Fruit fly (Drosophila melanogaster) whole organism, embryonic: Measurements from ENCODE around the gene Sfp87B.
A peak's percentile ranks its signal among the peaks of the same experiment; 100 is the strongest.

Experiments used
- Abd-B ChIP-seq: fragments of 200-800 bp; sonication (Bioruptor generic); optimal IDR thresholded peaks from 2 replicates; lab custom pipeline; 2018; ENCODE audit warnings: missing biosample characterization, mild to moderate bottlenecking, missing genetic modification characterization, moderate library complexity
- CG10147 ChIP-seq: fragments of 200-800 bp; sonication (Bioruptor generic); optimal IDR thresholded peaks from 2 replicates; lab custom pipeline; 2019; ENCODE audit warnings: missing biosample characterization, mild to moderate bottlenecking, missing genetic modification characterization, moderate library complexity
- CG1024 ChIP-seq: fragments of 200-800 bp; sonication (Bioruptor generic); IDR thresholded peaks from 2 replicates; pipeline ENCODE4 v1.3.6; 2022; ENCODE audit warnings: missing biosample characterization, missing genetic modification characterization
- CG10462 ChIP-seq: fragments of 200-800 bp; sonication (Bioruptor generic); optimal IDR thresholded peaks from 2 replicates; lab custom pipeline; 2016; ENCODE audit warnings: missing biosample characterization, missing genetic modification characterization
- CG16863 ChIP-seq: fragments of 200-800 bp; sonication (Bioruptor generic); optimal IDR thresholded peaks from 3 replicates; lab custom pipeline; 2016; ENCODE audit warnings: missing biosample characterization, missing genetic modification characterization
- CG31224 ChIP-seq: fragments of 200-800 bp; sonication (Bioruptor generic); IDR thresholded peaks from 2 replicates; pipeline ENCODE4 v1.3.6; 2022; ENCODE audit warnings: missing biosample characterization, missing genetic modification characterization
- CG33557 ChIP-seq: fragments of 200-800 bp; sonication (Bioruptor generic); optimal IDR thresholded peaks from 2 replicates; lab custom pipeline; 2019; ENCODE audit warnings: missing biosample characterization, mild to moderate bottlenecking, missing genetic modification characterization, moderate library complexity
- CG6765 ChIP-seq: fragments of 200-800 bp; sonication (Bioruptor generic); optimal IDR thresholded peaks from 3 replicates; lab custom pipeline; 2017; ENCODE audit warnings: missing biosample characterization, mild to moderate bottlenecking, missing genetic modification characterization
- CG7963 ChIP-seq: fragments of 200-800 bp; sonication (Bioruptor generic); IDR thresholded peaks from 3 replicates; pipeline ENCODE4 v1.3.6; 2022; ENCODE audit warnings: missing biosample characterization, missing genetic modification characterization; ENCODE audit not compliant: partially characterized antibody
- CG9215 ChIP-seq: fragments of 200-800 bp; sonication (Bioruptor generic); IDR thresholded peaks from 2 replicates; pipeline ENCODE4 v1.3.6; 2022; ENCODE audit warnings: missing biosample characterization, missing genetic modification characterization
- CG9817 ChIP-seq: fragments of 200-800 bp; sonication (Bioruptor generic); optimal IDR thresholded peaks from 2 replicates; lab custom pipeline; 2018; ENCODE audit warnings: missing biosample characterization, mild to moderate bottlenecking, missing genetic modification characterization, moderate library complexity
- Dbx ChIP-seq: fragments of 200-800 bp; sonication (Bioruptor generic); IDR thresholded peaks from 3 replicates; pipeline ENCODE4 v1.3.6; 2022; ENCODE audit warnings: missing biosample characterization, missing genetic modification characterization
- Deaf1 ChIP-seq: fragments of 200-800 bp; optimal IDR thresholded peaks from 3 replicates; lab custom pipeline; 2019; ENCODE audit warnings: missing biosample characterization, mild to moderate bottlenecking, missing genetic modification characterization, moderate library complexity
- Elba2 ChIP-seq: fragments of 200-800 bp; sonication (Bioruptor generic); optimal IDR thresholded peaks from 3 replicates; lab custom pipeline; 2016; ENCODE audit warnings: missing biosample characterization, missing genetic modification characterization
- HmgZ ChIP-seq: fragments of 200-800 bp; sonication (Bioruptor generic); optimal IDR thresholded peaks from 2 replicates; lab custom pipeline; 2018; ENCODE audit warnings: missing biosample characterization, mild to moderate bottlenecking, missing genetic modification characterization
- Hmx ChIP-seq: fragments of 200-800 bp; sonication (Bioruptor generic); optimal IDR thresholded peaks from 2 replicates; lab custom pipeline; 2016; ENCODE audit warnings: missing biosample characterization, missing genetic modification characterization
- Hsf ChIP-seq: fragments of 200-800 bp; sonication (Bioruptor generic); optimal IDR thresholded peaks from 3 replicates; lab custom pipeline; 2016; ENCODE audit warnings: missing biosample characterization, missing genetic modification characterization
- Jarid2 ChIP-seq: fragments of 200-800 bp; sonication (Bioruptor generic); optimal IDR thresholded peaks from 3 replicates; lab custom pipeline; 2017; ENCODE audit warnings: mild to moderate bottlenecking, missing biosample characterization, missing genetic modification reagents, missing genetic modification characterization
- Lhr ChIP-seq: fragments of 200-800 bp; sonication (Bioruptor generic); optimal IDR thresholded peaks from 3 replicates; lab custom pipeline; 2017; ENCODE audit warnings: mild to moderate bottlenecking, missing biosample characterization, missing genetic modification reagents, missing genetic modification characterization
- Lim3 ChIP-seq: fragments of 200-800 bp; sonication (Bioruptor generic); IDR thresholded peaks from 2 replicates; pipeline ENCODE4 v1.3.6; 2022; ENCODE audit warnings: missing biosample characterization, missing genetic modification characterization
- Max ChIP-seq: fragments of 200-800 bp; sonication (Bioruptor generic); optimal IDR thresholded peaks from 2 replicates; lab custom pipeline; 2016; ENCODE audit warnings: missing biosample characterization, mild to moderate bottlenecking, missing genetic modification characterization
- NK7.1 ChIP-seq: fragments of 200-800 bp; sonication (Bioruptor generic); optimal IDR thresholded peaks from 3 replicates; lab custom pipeline; 2016; ENCODE audit warnings: missing biosample characterization, missing genetic modification characterization
- Nf-YA ChIP-seq: fragments of 200-800 bp; sonication (Bioruptor generic); IDR thresholded peaks from 2 replicates; pipeline ENCODE4 v1.3.6; 2022; ENCODE audit warnings: missing biosample characterization, missing genetic modification characterization
- Nf-YC ChIP-seq: fragments of 200-800 bp; optimal IDR thresholded peaks from 3 replicates; lab custom pipeline; 2019; ENCODE audit warnings: missing biosample characterization, mild to moderate bottlenecking, missing genetic modification characterization, moderate library complexity
- Sry-δ ChIP-seq: fragments of 200-800 bp; sonication (Bioruptor generic); optimal IDR thresholded peaks from 2 replicates; lab custom pipeline; 2016; ENCODE audit warnings: missing biosample characterization, missing genetic modification characterization
- Trl ChIP-seq, 3 experiments: fragments of >200 bp in 2 of 3; fragments of 200-800 bp in 1 of 3; sonication (Bioruptor generic) in 1 of 3; optimal IDR thresholded peaks; 2 replicates in 1 of 3; 3 replicates in 2 of 3; lab custom pipeline; 2016 to 2017; ENCODE audit warnings: missing biosample characterization in 1 of 3, missing genetic modification characterization in 1 of 3
- abd-A ChIP-seq: fragments of 200-800 bp; sonication (Bioruptor generic); optimal IDR thresholded peaks from 3 replicates; lab custom pipeline; 2019; ENCODE audit warnings: missing biosample characterization, mild to moderate bottlenecking, missing genetic modification characterization, moderate library complexity
- aop ChIP-seq: fragments of 200-800 bp; sonication (Bioruptor generic); IDR thresholded peaks from 2 replicates; pipeline ENCODE4 v1.3.6; 2022; ENCODE audit warnings: missing biosample characterization, missing genetic modification characterization
- ap ChIP-seq: fragments of 200-800 bp; sonication (Bioruptor generic); IDR thresholded peaks from 2 replicates; pipeline ENCODE4 v1.3.6; 2022; ENCODE audit warnings: missing biosample characterization, missing genetic modification characterization
- ase ChIP-seq: fragments of 200-800 bp; sonication (Bioruptor generic); IDR thresholded peaks from 3 replicates; pipeline ENCODE4 v1.3.6; 2022; ENCODE audit warnings: missing biosample characterization, missing genetic modification characterization
- bbx ChIP-seq: fragments of 200-800 bp; sonication (Bioruptor generic); IDR thresholded peaks from 2 replicates; pipeline ENCODE4 v1.3.6; 2022; ENCODE audit warnings: missing biosample characterization, missing genetic modification characterization; ENCODE audit not compliant: partially characterized antibody
- chm ChIP-seq: fragments of 200-800 bp; sonication (Bioruptor generic); IDR thresholded peaks from 2 replicates; pipeline ENCODE4 v1.3.6; 2022; ENCODE audit warnings: missing biosample characterization, missing genetic modification characterization
- croc ChIP-seq: fragments of 200-800 bp; sonication (Bioruptor generic); conservative IDR thresholded peaks from 3 replicates; pipeline ENCODE4 v1.3.6; 2022; ENCODE audit warnings: missing biosample characterization, missing genetic modification characterization
- crol ChIP-seq: fragments of 200-800 bp; sonication (Bioruptor generic); IDR thresholded peaks from 2 replicates; pipeline ENCODE4 v1.3.6; 2022; ENCODE audit warnings: missing biosample characterization, missing genetic modification characterization
- ewg ChIP-seq: fragments of 200-800 bp; sonication (Bioruptor generic); optimal IDR thresholded peaks from 3 replicates; lab custom pipeline; 2017; ENCODE audit warnings: mild to moderate bottlenecking, missing biosample characterization, missing genetic modification reagents, missing genetic modification characterization
- gfzf ChIP-seq: fragments of 200-800 bp; sonication (Bioruptor generic); optimal IDR thresholded peaks from 2 replicates; lab custom pipeline; 2016; ENCODE audit warnings: missing biosample characterization, mild to moderate bottlenecking, missing genetic modification characterization, moderate library complexity
- kay ChIP-seq: fragments of 200-800 bp; sonication (Bioruptor generic); optimal IDR thresholded peaks from 2 replicates; lab custom pipeline; 2016; ENCODE audit warnings: missing biosample characterization, missing genetic modification characterization
- lov ChIP-seq, 2 experiments: fragments of 200-800 bp in 1 of 2; fragments of >200 bp in 1 of 2; sonication (Bioruptor generic) in 1 of 2; IDR thresholded peaks in 1 of 2; optimal IDR thresholded peaks in 1 of 2; 2 replicates in 1 of 2; 3 replicates in 1 of 2; pipeline versions ENCODE4 v1.3.6 to Lab custom; 2017 to 2022; ENCODE audit warnings: missing biosample characterization in 1 of 2, missing genetic modification characterization in 1 of 2
- nerfin-1 ChIP-seq: fragments of 200-800 bp; sonication (Bioruptor generic); optimal IDR thresholded peaks from 3 replicates; lab custom pipeline; 2019; ENCODE audit warnings: missing biosample characterization, mild to moderate bottlenecking, missing genetic modification characterization, moderate library complexity
- odd ChIP-seq: fragments of 200-800 bp; sonication (Bioruptor generic); optimal IDR thresholded peaks from 2 replicates; lab custom pipeline; 2017; ENCODE audit warnings: missing biosample characterization, mild to moderate bottlenecking, missing genetic modification characterization
- phol ChIP-seq: fragments of 200-800 bp; sonication (Bioruptor generic); optimal IDR thresholded peaks from 3 replicates; lab custom pipeline; 2018; ENCODE audit warnings: missing biosample characterization, mild to moderate bottlenecking, missing genetic modification characterization, moderate library complexity
- ranshi ChIP-seq: fragments of 200-800 bp; sonication (Bioruptor generic); IDR thresholded peaks from 2 replicates; pipeline ENCODE4 v1.3.6; 2022; ENCODE audit warnings: missing biosample characterization, missing genetic modification characterization
- seq ChIP-seq: fragments of 200-800 bp; sonication (Bioruptor generic); IDR thresholded peaks from 2 replicates; pipeline ENCODE4 v1.3.6; 2022; ENCODE audit warnings: missing biosample characterization, missing genetic modification characterization
- tna ChIP-seq: fragments of 200-800 bp; sonication (Bioruptor generic); IDR thresholded peaks from 2 replicates; pipeline ENCODE4 v1.3.6; 2022; ENCODE audit warnings: missing biosample characterization, missing genetic modification characterization; ENCODE audit not compliant: partially characterized antibody
- unpg ChIP-seq: fragments of 200-800 bp; sonication (Bioruptor generic); optimal IDR thresholded peaks from 3 replicates; lab custom pipeline; 2018; ENCODE audit warnings: missing biosample characterization, mild to moderate bottlenecking, missing genetic modification characterization, moderate library complexity
- vvl ChIP-seq: fragments of 200-800 bp; sonication (Bioruptor generic); IDR thresholded peaks from 2 replicates; pipeline ENCODE4 v1.3.6; 2022; ENCODE audit warnings: missing biosample characterization, missing genetic modification characterization
- yki ChIP-seq: fragments of >200 bp; optimal IDR thresholded peaks from 3 replicates; lab custom pipeline; 2018
- zen2 ChIP-seq: fragments of 200-800 bp; sonication (Bioruptor generic); IDR thresholded peaks from 3 replicates; pipeline ENCODE4 v1.3.6; 2022; ENCODE audit warnings: missing biosample characterization, missing genetic modification characterization; ENCODE audit not compliant: partially characterized antibody

The Sfp87B gene

DNA sequence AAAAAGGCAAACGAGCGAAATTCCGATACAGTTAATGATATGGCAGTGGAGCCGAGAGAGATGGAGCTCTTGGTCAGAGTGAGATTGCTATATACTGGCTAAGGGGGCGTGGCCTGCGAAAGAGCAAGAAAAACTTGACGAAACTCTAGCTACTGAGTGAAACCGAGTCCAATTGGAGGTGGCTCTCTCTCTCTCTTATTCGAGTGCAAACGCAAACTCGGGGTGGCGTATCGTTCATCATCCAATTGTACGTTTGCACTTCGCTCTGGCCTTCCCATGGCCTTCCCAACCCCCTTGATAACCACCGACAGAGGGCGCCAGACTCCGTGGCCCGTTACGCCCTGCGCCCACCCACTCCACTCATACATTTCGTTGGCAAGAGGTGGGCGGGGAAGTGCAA lies 6.1 kb downstream of the Sfp87B start (continued):
- peak; percentile 72 for TF ChIP-seq Elba2 (GFP tag; lab: Kevin White, UChicago)
- 0 out of 2 replicates have a peak, but pooled peaks have one; percentile 27 for TF ChIP-seq Nf-YA (GFP tag; lab: Robert Waterston, UW)
- peak; percentile 30; the same call in 1 of the 2 replicates for TF ChIP-seq bbx
- TF ChIP-seq crol (GFP tag; lab: Robert Waterston, UW) = peak; percentile 83
- TF ChIP-seq seq (GFP tag; lab: Robert Waterston, UW) = peak; percentile 65; the same call in 1 of the 2 replicates
- TF ChIP-seq nerfin-1 = peak; percentile 63
- peak; percentile 97 for TF ChIP-seq Nf-YC (tag; lab: Kevin White, UChicago)
- peak; percentile 63 for TF ChIP-seq Jarid2 (GFP tag; lab: Kevin White, UChicago)
- TF ChIP-seq yki (lab: Kevin White, UChicago) = peak; percentile 44
- peak; percentile 65 for TF ChIP-seq Deaf1
- no peak for TF ChIP-seq gfzf (GFP tag; lab: Kevin White, UChicago)
- TF ChIP-seq zen2 (GFP tag; lab: Robert Waterston, UW) = 0 out of 3 replicates have a peak, but pooled peaks have one; percentile 34
- no peak for TF ChIP-seq CG1024 (GFP tag; lab: Robert Waterston, UW)
- TF ChIP-seq Trl (optimal IDR thresholded peaks at IDR 0.05; lab: Kevin White, UChicago) = peak; percentile 80 to 86
- no peak for TF ChIP-seq Trl (GFP tag; optimal IDR thresholded peaks at IDR 0.05; lab: Kevin White, UChicago)
- TF ChIP-seq CG10462 (GFP tag; lab: Kevin White, UChicago) = no peak
- no peak for TF ChIP-seq Hmx (GFP tag; lab: Kevin White, UChicago)

- no peak for TF ChIP-seq aop (GFP tag; lab: Robert Waterston, UW)
- no peak for TF ChIP-seq Hsf
- TF ChIP-seq ap (GFP tag; lab: Robert Waterston, UW) = no peak
- no peak for TF ChIP-seq CG6765 (GFP tag; lab: Kevin White, UChicago)
- peak; percentile 87 for TF ChIP-seq Nf-YA (GFP tag; lab: Robert Waterston, UW)
- TF ChIP-seq CG31224 (GFP tag; lab: Robert Waterston, UW) = no peak
- peak; percentile 82 for TF ChIP-seq tna (GFP tag; lab: Robert Waterston, UW)
- no peak for TF ChIP-seq croc
- TF ChIP-seq chm = peak; percentile 41; the same call in 1 of the 2 replicates
- no peak for TF ChIP-seq CG10147 (GFP tag; lab: Kevin White, UChicago)
- TF ChIP-seq phol (tag; lab: Kevin White, UChicago) = no peak
- TF ChIP-seq Sry-δ (GFP tag; lab: Kevin White, UChicago) = no peak
- TF ChIP-seq CG7963 (GFP tag; lab: Robert Waterston, UW) = peak; percentile 52; the same call in 2 of the 3 replicates
- no peak for TF ChIP-seq lov (optimal IDR thresholded peaks at IDR 0.05; lab: Kevin White, UChicago)
- no peak for TF ChIP-seq lov (GFP tag; IDR thresholded peaks at IDR 0.05; lab: Robert Waterston, UW)
- peak; percentile 34; the same call in 1 of the 3 replicates for TF ChIP-seq Dbx (GFP tag; lab: Robert Waterston, UW)
- no peak for TF ChIP-seq NK7.1 (GFP tag; lab: Kevin White, UChicago)
- no peak for TF ChIP-seq Lim3 (GFP tag; lab: Robert Waterston, UW)
- TF ChIP-seq ewg (GFP tag; lab: Kevin White, UChicago) = no peak
- peak; percentile 70 for TF ChIP-seq vvl (GFP tag; lab: Robert Waterston, UW)
- TF ChIP-seq CG33557 (GFP tag; lab: Kevin White, UChicago) = no peak
- TF ChIP-seq CG9215 (GFP tag; lab: Robert Waterston, UW) = no peak
- TF ChIP-seq CG9817 = no peak
- TF ChIP-seq abd-A (tag; lab: Kevin White, UChicago) = no peak
- TF ChIP-seq kay = no peak
- TF ChIP-seq ase = no peak
- no peak for TF ChIP-seq Max (GFP tag; lab: Kevin White, UChicago)
- no peak for TF ChIP-seq ranshi
- TF ChIP-seq CG16863 = no peak
- no peak for TF ChIP-seq Abd-B
- no peak for TF ChIP-seq odd (GFP tag; lab: Kevin White, UChicago)
- peak; percentile 14 for TF ChIP-seq HmgZ (tag; lab: Kevin White, UChicago)
- TF ChIP-seq Lhr (GFP tag; lab: Kevin White, UChicago) = no peak
- TF ChIP-seq unpg (GFP tag; lab: Kevin White, UChicago) = no peak
Measured at dm6 chr3R:12280729-12281342, 7.9 kb downstream of the Sfp87B start.
